Worm (Caenorhabditis elegans): Measurements from ENCODE around the gene srw-41.

ce11 chrV:16697178-16697577 is at the start of gene srw-41:
- TF ChIP-seq unc-62 (GFP tag; optimal IDR thresholded peaks at IDR 0.05) (no peak), nhr-237 (tag; optimal IDR thresholded peaks at IDR 0.05) (no peak), mep-1 (tag; optimal IDR thresholded peaks at IDR 0.05) (no peak), nhr-12 (tag; optimal IDR thresholded peaks at IDR 0.05) (no peak)

Measured in whole organism, mixed stage, embryonic.